Worm (Caenorhabditis elegans) whole organism, L1 larva: Measurements from ENCODE around the gene mma-1.

Experiments
- C16A3.4 ChIP-seq: fragments of 150-350 bp; optimal IDR thresholded peaks from 2 replicates; lab custom pipeline; 2014; ENCODE audit warnings: missing biosample characterization, missing genetic modification characterization
- C34B4.2 ChIP-seq: sonication (generic microtip); optimal IDR thresholded peaks from 2 replicates; lab custom pipeline; 2017; ENCODE audit warnings: mild to moderate bottlenecking, missing genetic modification characterization, missing compliant biosample characterization
- Y116A8C.19 ChIP-seq: sonication (generic microtip); optimal IDR thresholded peaks from 2 replicates; lab custom pipeline; 2016; ENCODE audit warnings: missing compliant biosample characterization, missing genetic modification characterization, borderline replicate concordance
- aha-1 ChIP-seq: fragments of 150-350 bp; optimal IDR thresholded peaks from 2 replicates; lab custom pipeline; 2014; ENCODE audit warnings: missing biosample characterization, missing genetic modification characterization
- alr-1 ChIP-seq: fragments of 200-800 bp; sonication (Bioruptor generic); optimal IDR thresholded peaks from 2 replicates; lab custom pipeline; 2018; ENCODE audit warnings: borderline replicate concordance, mild to moderate bottlenecking, missing genetic modification characterization, missing compliant biosample characterization
- aly-2 ChIP-seq: fragments of 150-350 bp; optimal IDR thresholded peaks from 2 replicates; lab custom pipeline; 2014; ENCODE audit warnings: missing biosample characterization, missing genetic modification characterization
- ama-1 ChIP-seq: fragments of 150-350 bp; optimal IDR thresholded peaks from 2 replicates; lab custom pipeline; 2014
- ceh-63 ChIP-seq: fragments of 200-800 bp; sonication (Bioruptor generic); optimal IDR thresholded peaks from 2 replicates; lab custom pipeline; 2018; ENCODE audit warnings: mild to moderate bottlenecking, missing genetic modification characterization, missing compliant biosample characterization
- ceh-8 ChIP-seq: fragments of 200-800 bp; sonication (Bioruptor generic); optimal IDR thresholded peaks from 2 replicates; lab custom pipeline; 2018; ENCODE audit warnings: mild to moderate bottlenecking, missing genetic modification characterization, moderate library complexity, missing compliant biosample characterization
- ceh-82 ChIP-seq, 3 experiments: fragments of 150-350 bp in 1 of 3; sonication (generic microtip) in 2 of 3; optimal IDR thresholded peaks; 2 replicates each; lab custom pipeline; 2014 to 2017; ENCODE audit warnings: missing biosample characterization in 3 of 3, missing genetic modification characterization in 3 of 3
- ceh-90 ChIP-seq: sonication (generic microtip); optimal IDR thresholded peaks from 2 replicates; lab custom pipeline; 2016; ENCODE audit warnings: missing genetic modification characterization, missing compliant biosample characterization
- ces-1 ChIP-seq: fragments of 150-350 bp; optimal IDR thresholded peaks from 2 replicates; lab custom pipeline; 2014; ENCODE audit warnings: missing biosample characterization, missing genetic modification reagents, missing genetic modification characterization
- dpl-1 ChIP-seq, 3 experiments: fragments of 150-350 bp in 2 of 3; sonication (generic microtip) in 1 of 3; optimal IDR thresholded peaks; 2 replicates each; lab custom pipeline; 2014 to 2017; ENCODE audit warnings: missing biosample characterization in 3 of 3, missing genetic modification characterization in 3 of 3, missing genetic modification reagents in 3 of 3
- dsc-1 ChIP-seq: sonication (generic microtip); optimal IDR thresholded peaks from 2 replicates; lab custom pipeline; 2016; ENCODE audit warnings: mild to moderate bottlenecking, missing genetic modification characterization, missing compliant biosample characterization
- efl-1 ChIP-seq, 4 experiments: fragments of 150-350 bp; optimal IDR thresholded peaks in 3 of 4; peaks in 1 of 4; 1 replicate in 1 of 4; 2 replicates in 3 of 4; lab custom pipeline; 2014; ENCODE audit warnings: missing biosample characterization in 2 of 4, missing genetic modification characterization in 2 of 4, missing genetic modification reagents in 2 of 4
- efl-3 ChIP-seq: fragments of 200-800 bp; sonication (Bioruptor generic); optimal IDR thresholded peaks from 2 replicates; lab custom pipeline; 2018; ENCODE audit warnings: mild to moderate bottlenecking, missing genetic modification characterization, missing compliant biosample characterization
- egl-13 ChIP-seq: sonication (generic microtip); optimal IDR thresholded peaks from 2 replicates; lab custom pipeline; 2016; ENCODE audit warnings: missing genotype, missing genetic modification reagents, missing genetic modification characterization, missing compliant biosample characterization
- elt-2 ChIP-seq: sonication (generic microtip); optimal IDR thresholded peaks from 2 replicates; lab custom pipeline; 2016; ENCODE audit warnings: missing genetic modification characterization, mild to moderate bottlenecking, inconsistent platforms, missing compliant biosample characterization, missing genetic modification reagents
- elt-3 ChIP-seq, 6 experiments: fragments of 150-350 bp in 1 of 6; sonication (generic microtip); optimal IDR thresholded peaks; 2 replicates each; lab custom pipeline; 2017 to 2018; ENCODE audit warnings: missing biosample characterization in 6 of 6, missing genetic modification characterization in 6 of 6, inconsistent platforms in 1 of 6
- ets-5 ChIP-seq: fragments of 200-800 bp; sonication (Bioruptor generic); IDR thresholded peaks from 2 replicates; pipeline ENCODE4 v1.3.6; 2022; ENCODE audit warnings: missing genetic modification characterization, missing compliant biosample characterization
- fkh-10 ChIP-seq: sonication (generic microtip); optimal IDR thresholded peaks from 2 replicates; lab custom pipeline; 2017; ENCODE audit warnings: missing biosample characterization, missing genetic modification reagents, missing genetic modification characterization
- fos-1 ChIP-seq: fragments of 150-350 bp; optimal IDR thresholded peaks from 2 replicates; lab custom pipeline; 2014; ENCODE audit warnings: missing biosample characterization, missing genetic modification characterization
- grh-1 ChIP-seq: fragments of 200-800 bp; sonication (Bioruptor generic); IDR thresholded peaks from 2 replicates; pipeline ENCODE4 v1.3.6; 2022; ENCODE audit warnings: missing genetic modification reagents, missing genetic modification characterization, missing compliant biosample characterization
- hlh-4 ChIP-seq: sonication (generic microtip); optimal IDR thresholded peaks from 2 replicates; lab custom pipeline; 2016; ENCODE audit warnings: mild to moderate bottlenecking, missing genetic modification characterization, missing compliant biosample characterization
- hpl-2 ChIP-seq: fragments of 150-350 bp; optimal IDR thresholded peaks from 2 replicates; lab custom pipeline; 2014; ENCODE audit warnings: missing biosample characterization, missing genetic modification reagents, missing genetic modification characterization
- jun-1 ChIP-seq: fragments of 150-350 bp; optimal IDR thresholded peaks from 2 replicates; lab custom pipeline; 2014; ENCODE audit warnings: missing biosample characterization, missing genetic modification reagents, missing genetic modification characterization
- lin-13 ChIP-seq: fragments of 150-350 bp; optimal IDR thresholded peaks from 2 replicates; lab custom pipeline; 2014; ENCODE audit warnings: missing biosample characterization, missing genetic modification reagents, missing genetic modification characterization
- lin-14 ChIP-seq: fragments of 200-800 bp; sonication (Bioruptor generic); optimal IDR thresholded peaks from 2 replicates; lab custom pipeline; 2018; ENCODE audit warnings: mild to moderate bottlenecking, missing genetic modification characterization, moderate library complexity, missing compliant biosample characterization
- lin-39 ChIP-seq: fragments of 150-350 bp; optimal IDR thresholded peaks from 2 replicates; lab custom pipeline; 2014; ENCODE audit warnings: missing biosample characterization, missing genetic modification reagents, missing genetic modification characterization
- lir-3 ChIP-seq: sonication (generic microtip); optimal IDR thresholded peaks from 2 replicates; lab custom pipeline; 2016; ENCODE audit warnings: mild to moderate bottlenecking, missing genetic modification characterization, moderate library complexity, missing compliant biosample characterization; ENCODE audit not compliant: poor library complexity
- lsy-2 ChIP-seq, 2 experiments: fragments of 150-350 bp; optimal IDR thresholded peaks; 2 replicates each; lab custom pipeline; 2014; ENCODE audit warnings: missing biosample characterization in 2 of 2, missing genetic modification characterization in 2 of 2
- mdl-1 ChIP-seq, 2 experiments: fragments of 150-350 bp; optimal IDR thresholded peaks; 2 replicates each; lab custom pipeline; 2014 to 2017; ENCODE audit warnings: missing biosample characterization in 2 of 2, missing genetic modification characterization in 2 of 2, inconsistent platforms in 1 of 2
- mef-2 ChIP-seq: fragments of 150-350 bp; optimal IDR thresholded peaks from 2 replicates; lab custom pipeline; 2014; ENCODE audit warnings: missing biosample characterization, missing genetic modification characterization
- nhr-11 ChIP-seq: fragments of 150-350 bp; optimal IDR thresholded peaks from 2 replicates; lab custom pipeline; 2014; ENCODE audit warnings: missing biosample characterization, missing genetic modification characterization
- nhr-237 ChIP-seq: fragments of 150-350 bp; optimal IDR thresholded peaks from 2 replicates; lab custom pipeline; 2014; ENCODE audit warnings: missing biosample characterization, missing genetic modification characterization
- nhr-28 ChIP-seq: fragments of 150-350 bp; optimal IDR thresholded peaks from 2 replicates; lab custom pipeline; 2014; ENCODE audit warnings: missing biosample characterization, missing genetic modification characterization
- nhr-47 ChIP-seq: sonication (generic microtip); optimal IDR thresholded peaks from 2 replicates; lab custom pipeline; 2016; ENCODE audit warnings: mild to moderate bottlenecking, missing genetic modification characterization, moderate library complexity, missing compliant biosample characterization
- nhr-76 ChIP-seq: sonication (generic microtip); optimal IDR thresholded peaks from 2 replicates; lab custom pipeline; 2017; ENCODE audit warnings: missing biosample characterization, missing genetic modification characterization
- nhr-90 ChIP-seq: sonication (generic microtip); optimal IDR thresholded peaks from 2 replicates; lab custom pipeline; 2016; ENCODE audit warnings: mild to moderate bottlenecking, missing genetic modification characterization, missing compliant biosample characterization; ENCODE audit not compliant: poor library complexity
- pag-3 ChIP-seq: sonication (generic microtip); optimal IDR thresholded peaks from 2 replicates; lab custom pipeline; 2017; ENCODE audit warnings: missing genetic modification characterization, mild to moderate bottlenecking, missing compliant biosample characterization, antibody characterized with exemption, borderline replicate concordance; ENCODE audit not compliant: insufficient read depth
- pqm-1 ChIP-seq: sonication (generic microtip); optimal IDR thresholded peaks from 3 replicates; lab custom pipeline; 2017; ENCODE audit warnings: missing biosample characterization, missing genetic modification characterization
- rnt-1 ChIP-seq: sonication (generic microtip); optimal IDR thresholded peaks from 2 replicates; lab custom pipeline; 2016; ENCODE audit warnings: mild to moderate bottlenecking, missing genetic modification characterization, moderate library complexity, missing compliant biosample characterization
- snu-23 ChIP-seq: sonication (generic microtip); optimal IDR thresholded peaks from 2 replicates; lab custom pipeline; 2016; ENCODE audit warnings: missing genetic modification characterization, missing compliant biosample characterization
- sptf-1 ChIP-seq: fragments of 150-350 bp; optimal IDR thresholded peaks from 2 replicates; lab custom pipeline; 2014; ENCODE audit warnings: missing biosample characterization, missing genetic modification characterization
- sup-37 ChIP-seq: fragments of 200-800 bp; sonication (Bioruptor generic); optimal IDR thresholded peaks from 2 replicates; lab custom pipeline; 2018; ENCODE audit warnings: mild to moderate bottlenecking, missing genetic modification characterization, missing compliant biosample characterization
- swsn-7 ChIP-seq: sonication (generic microtip); optimal IDR thresholded peaks from 2 replicates; lab custom pipeline; 2016; ENCODE audit warnings: missing genetic modification characterization, missing compliant biosample characterization
- unc-130 ChIP-seq: fragments of 150-350 bp; optimal IDR thresholded peaks from 2 replicates; lab custom pipeline; 2017; ENCODE audit warnings: missing biosample characterization, missing genetic modification characterization, inconsistent platforms
- vab-15 ChIP-seq: sonication (generic microtip); optimal IDR thresholded peaks from 2 replicates; lab custom pipeline; 2017; ENCODE audit warnings: missing genotype, mild to moderate bottlenecking, missing genetic modification characterization, missing compliant biosample characterization
- xbp-1 ChIP-seq: sonication (generic microtip); optimal IDR thresholded peaks from 2 replicates; lab custom pipeline; 2016; ENCODE audit warnings: missing genetic modification characterization, missing compliant biosample characterization
- zag-1 ChIP-seq: fragments of 150-350 bp; optimal IDR thresholded peaks from 2 replicates; lab custom pipeline; 2014; ENCODE audit warnings: missing biosample characterization, missing genetic modification characterization
- zip-4 ChIP-seq: fragments of 200-800 bp; sonication (Bioruptor generic); optimal IDR thresholded peaks from 2 replicates; lab custom pipeline; 2018; ENCODE audit warnings: mild to moderate bottlenecking, missing genetic modification characterization, moderate library complexity, missing compliant biosample characterization
- ztf-11 ChIP-seq, 2 experiments: sonication (generic microtip); optimal IDR thresholded peaks; 2 replicates each; lab custom pipeline; 2016 to 2017; ENCODE audit warnings: missing genetic modification characterization in 2 of 2, missing biosample characterization in 1 of 2, missing compliant biosample characterization in 1 of 2
- ztf-4 ChIP-seq: fragments of 150-350 bp; optimal IDR thresholded peaks from 2 replicates; lab custom pipeline; 2014; ENCODE audit warnings: missing biosample characterization, missing genetic modification characterization

Gene mma-1

ce11 chrV:12599110-12599509 lies 3.0 kb upstream of the mma-1 start, which contains the start of the genes C14C10.10 and ril-2:
TSS of gene C14C10.10 (minus strand) at chrV:12599128.
TSS of gene ril-2 (minus strand) at chrV:12599157.
- TF ChIP-seq snu-23 (GFP tag; lab: Kevin White, UChicago): peak; percentile 43
- no peak for TF ChIP-seq mdl-1 (tag; optimal IDR thresholded peaks at IDR 0.05; lab: Kevin White, UChicago)
- no peak for TF ChIP-seq nhr-237
- no peak for TF ChIP-seq ces-1
- TF ChIP-seq lsy-2 (tag; optimal IDR thresholded peaks at IDR 0.05; lab: Kevin White, UChicago): peak; percentile 4 to 51
- TF ChIP-seq egl-13 (tag; lab: Kevin White, UChicago): no peak
- TF ChIP-seq C34B4.2 (tag; lab: Kevin White, UChicago): no peak
- no peak for TF ChIP-seq ceh-63 (GFP tag; lab: Kevin White, UChicago)
- TF ChIP-seq nhr-11: no peak
- no peak for TF ChIP-seq ceh-8 (GFP tag; lab: Kevin White, UChicago)
- no peak for TF ChIP-seq dsc-1 (tag; lab: Kevin White, UChicago)
- peak; percentile 13 for TF ChIP-seq aly-2 (tag; lab: Kevin White, UChicago)
- peak; percentile 30 to 33 for TF ChIP-seq efl-1 (optimal IDR thresholded peaks at IDR 0.05; lab: Kevin White, UChicago)
- TF ChIP-seq efl-1 (GFP tag; optimal IDR thresholded peaks at IDR 0.05 in 1 of 2; lab: Kevin White, UChicago): peak; percentile 51 to 94
- TF ChIP-seq hpl-2 (GFP tag; lab: Kevin White, UChicago): no peak
- TF ChIP-seq zag-1 (tag; lab: Kevin White, UChicago): no peak
- peak in 2 of 3 experiments; percentile 43 to 45 for TF ChIP-seq dpl-1 (GFP tag; optimal IDR thresholded peaks at IDR 0.05; lab: Kevin White, UChicago)
- TF ChIP-seq swsn-7 (tag; lab: Kevin White, UChicago): peak; percentile 15
- no peak for TF ChIP-seq ama-1 (lab: Kevin White, UChicago)
- TF ChIP-seq ceh-90: no peak
- no peak for TF ChIP-seq alr-1 (tag; lab: Kevin White, UChicago)
- no peak for TF ChIP-seq efl-3 (GFP tag; lab: Kevin White, UChicago)
- TF ChIP-seq ztf-11 (tag; optimal IDR thresholded peaks at IDR 0.05; lab: Kevin White, UChicago): no peak
- TF ChIP-seq lin-13 (GFP tag; lab: Kevin White, UChicago): no peak
- TF ChIP-seq vab-15: no peak
- TF ChIP-seq ets-5 (GFP tag; lab: Robert Waterston, UW): no peak
- no peak for TF ChIP-seq lin-39 (tag; lab: Kevin White, UChicago)
- TF ChIP-seq nhr-47 (tag; lab: Kevin White, UChicago): peak; percentile 49
- no peak for TF ChIP-seq sptf-1
- TF ChIP-seq jun-1 (tag; lab: Kevin White, UChicago): no peak
- TF ChIP-seq nhr-90 (tag; lab: Kevin White, UChicago): no peak
- TF ChIP-seq nhr-76: no peak
- TF ChIP-seq elt-2 (tag; lab: Kevin White, UChicago): no peak
- no peak for TF ChIP-seq pag-3 (tag; lab: Kevin White, UChicago)
- TF ChIP-seq mef-2 (tag; lab: Kevin White, UChicago): no peak
- TF ChIP-seq xbp-1 (tag; lab: Kevin White, UChicago): peak; percentile 13
- TF ChIP-seq lir-3 (tag; lab: Kevin White, UChicago): no peak
- no peak for TF ChIP-seq nhr-28 (tag; lab: Kevin White, UChicago)
- TF ChIP-seq unc-130: no peak
- no peak for TF ChIP-seq fkh-10 (GFP tag; lab: Kevin White, UChicago)
- no peak for TF ChIP-seq elt-3 (tag; optimal IDR thresholded peaks at IDR 0.05; lab: Kevin White, UChicago)
- no peak for TF ChIP-seq sup-37
- no peak for TF ChIP-seq C16A3.4
- TF ChIP-seq grh-1: no peak
- TF ChIP-seq zip-4 (GFP tag; lab: Kevin White, UChicago): no peak
- TF ChIP-seq aha-1 (tag; lab: Kevin White, UChicago): no peak
- TF ChIP-seq ceh-82 (tag; optimal IDR thresholded peaks at IDR 0.05; lab: Kevin White, UChicago): peak in 2 of 3 experiments; percentile 13 to 32
- no peak for TF ChIP-seq fos-1 (tag; lab: Kevin White, UChicago)
- TF ChIP-seq lin-14 (GFP tag; lab: Kevin White, UChicago): peak; percentile 56
- peak; percentile 28 for TF ChIP-seq rnt-1 (tag; lab: Kevin White, UChicago)
- no peak for TF ChIP-seq hlh-4 (tag; lab: Kevin White, UChicago)
- no peak for TF ChIP-seq ztf-4 (tag; lab: Kevin White, UChicago)
- TF ChIP-seq Y116A8C.19: no peak
- TF ChIP-seq pqm-1 (tag; lab: Kevin White, UChicago): no peak
